Fruit fly (Drosophila melanogaster) whole organism, embryonic: ENCODE results near the gene CG14357.

Source experiments
- Asciz ChIP-seq: fragments of 200-800 bp; sonication (Bioruptor generic); optimal IDR thresholded peaks from 2 replicates; lab custom pipeline; 2017; ENCODE audit warnings: missing biosample characterization, mild to moderate bottlenecking, missing genetic modification characterization, missing genetic modification reagents
- B-H1 ChIP-seq: fragments of 200-800 bp; sonication (Bioruptor generic); IDR thresholded peaks from 3 replicates; pipeline ENCODE4 v1.3.6; 2022; ENCODE audit warnings: missing biosample characterization, missing genetic modification characterization
- C15 ChIP-seq: fragments of 200-800 bp; sonication (Bioruptor generic); IDR thresholded peaks from 3 replicates; pipeline ENCODE4 v1.3.6; 2022; ENCODE audit warnings: missing biosample characterization, missing genetic modification characterization
- CG10654 ChIP-seq: fragments of 200-800 bp; sonication (Bioruptor generic); optimal IDR thresholded peaks from 2 replicates; lab custom pipeline; 2016; ENCODE audit warnings: missing biosample characterization, missing genetic modification characterization
- CG11093 ChIP-seq: fragments of 200-800 bp; sonication (Bioruptor generic); IDR thresholded peaks from 3 replicates; pipeline ENCODE4 v1.3.6; 2022; ENCODE audit warnings: missing biosample characterization, missing genetic modification characterization
- CG11456 ChIP-seq: fragments of 200-800 bp; sonication (Bioruptor generic); IDR thresholded peaks from 3 replicates; pipeline ENCODE4 v1.3.6; 2022; ENCODE audit warnings: missing biosample characterization, missing genetic modification characterization
- CG12071 ChIP-seq: fragments of 200-800 bp; sonication (Bioruptor generic); optimal IDR thresholded peaks from 3 replicates; lab custom pipeline; 2018; ENCODE audit warnings: missing biosample characterization, mild to moderate bottlenecking, missing genetic modification characterization
- CG1233 ChIP-seq: fragments of 200-800 bp; sonication (Bioruptor generic); optimal IDR thresholded peaks from 4 replicates; lab custom pipeline; 2018; ENCODE audit warnings: missing biosample characterization, mild to moderate bottlenecking, missing genetic modification characterization
- CG12769 ChIP-seq: fragments of 200-800 bp; sonication (Bioruptor generic); optimal IDR thresholded peaks from 2 replicates; lab custom pipeline; 2019; ENCODE audit warnings: missing biosample characterization, mild to moderate bottlenecking, missing genetic modification characterization, moderate library complexity
- CG14441 ChIP-seq: fragments of 200-800 bp; sonication (Bioruptor generic); IDR thresholded peaks from 2 replicates; pipeline ENCODE4 v1.3.6; 2022; ENCODE audit warnings: missing biosample characterization, missing genetic modification characterization
- CG15011 ChIP-seq: fragments of 200-800 bp; sonication (Bioruptor generic); optimal IDR thresholded peaks from 3 replicates; lab custom pipeline; 2018; ENCODE audit warnings: missing biosample characterization, mild to moderate bottlenecking, missing genetic modification characterization
- CG15514 ChIP-seq: fragments of 200-800 bp; sonication (Bioruptor generic); optimal IDR thresholded peaks from 3 replicates; lab custom pipeline; 2017; ENCODE audit warnings: missing biosample characterization, missing genetic modification characterization, mild to moderate bottlenecking, moderate library complexity, missing genetic modification reagents
- CG17328 ChIP-seq: fragments of 200-800 bp; sonication (Bioruptor generic); IDR thresholded peaks from 2 replicates; pipeline ENCODE4 v1.3.6; 2022; ENCODE audit warnings: missing biosample characterization, missing genetic modification characterization
- CG17361 ChIP-seq: fragments of 200-800 bp; sonication (Bioruptor generic); IDR thresholded peaks from 3 replicates; pipeline ENCODE4 v1.3.6; 2022; ENCODE audit warnings: missing biosample characterization, missing genetic modification characterization
- CG18599 ChIP-seq: fragments of 200-800 bp; sonication (Bioruptor generic); optimal IDR thresholded peaks from 3 replicates; lab custom pipeline; 2017; ENCODE audit warnings: missing biosample characterization, missing genetic modification characterization, mild to moderate bottlenecking, moderate library complexity, missing genetic modification reagents
- CG18764 ChIP-seq: fragments of 200-800 bp; sonication (Bioruptor generic); optimal IDR thresholded peaks from 3 replicates; lab custom pipeline; 2016; ENCODE audit warnings: missing biosample characterization, missing genetic modification characterization
- CG4854 ChIP-seq: fragments of 200-800 bp; sonication (Bioruptor generic); optimal IDR thresholded peaks from 2 replicates; lab custom pipeline; 2016; ENCODE audit warnings: missing biosample characterization, missing genetic modification characterization, inconsistent platforms
- CG5953 ChIP-seq: fragments of 200-800 bp; sonication (Bioruptor generic); IDR thresholded peaks from 2 replicates; pipeline ENCODE4 v1.3.6; 2022; ENCODE audit warnings: missing biosample characterization, missing genetic modification characterization
- CG7839 ChIP-seq: fragments of 200-800 bp; sonication (Bioruptor generic); optimal IDR thresholded peaks from 3 replicates; lab custom pipeline; 2018; ENCODE audit warnings: missing biosample characterization, mild to moderate bottlenecking, missing genetic modification characterization, moderate library complexity
- CG9727 ChIP-seq: fragments of 200-800 bp; sonication (Bioruptor generic); optimal IDR thresholded peaks from 3 replicates; lab custom pipeline; 2017; ENCODE audit warnings: missing biosample characterization, mild to moderate bottlenecking, missing genetic modification characterization
- CG9876 ChIP-seq: fragments of 200-800 bp; sonication (Bioruptor generic); optimal IDR thresholded peaks from 2 replicates; lab custom pipeline; 2016; ENCODE audit warnings: missing biosample characterization, missing genetic modification characterization
- CG9932 ChIP-seq: fragments of 200-800 bp; sonication (Bioruptor generic); IDR thresholded peaks from 2 replicates; pipeline ENCODE4 v1.3.6; 2022; ENCODE audit warnings: missing biosample characterization, missing genetic modification characterization
- Chrac-16 ChIP-seq: fragments of 200-800 bp; sonication (Bioruptor generic); optimal IDR thresholded peaks from 3 replicates; lab custom pipeline; 2016; ENCODE audit warnings: missing biosample characterization, missing genetic modification characterization
- CrebB ChIP-seq: fragments of 200-800 bp; sonication (Bioruptor generic); optimal IDR thresholded peaks from 3 replicates; lab custom pipeline; 2018; ENCODE audit warnings: missing biosample characterization, mild to moderate bottlenecking, missing genetic modification characterization
- Drgx ChIP-seq: fragments of 200-800 bp; sonication (Bioruptor generic); IDR thresholded peaks from 2 replicates; pipeline ENCODE4 v1.3.6; 2022; ENCODE audit warnings: missing biosample characterization, missing genetic modification characterization
- E2f1 ChIP-seq: fragments of 200-800 bp; sonication (Bioruptor generic); IDR thresholded peaks from 2 replicates; pipeline ENCODE4 v1.3.6; 2022; ENCODE audit warnings: missing biosample characterization, missing genetic modification characterization
- GATAe ChIP-seq: fragments of 200-800 bp; sonication (Bioruptor generic); conservative IDR thresholded peaks from 2 replicates; pipeline ENCODE4 v1.3.6; 2022; ENCODE audit warnings: missing biosample characterization, missing genetic modification characterization
- Hr3 ChIP-seq: fragments of 200-800 bp; sonication (Bioruptor generic); optimal IDR thresholded peaks from 3 replicates; lab custom pipeline; 2016; ENCODE audit warnings: missing biosample characterization, missing genetic modification characterization
- MBD-R2 ChIP-seq: fragments of 200-800 bp; sonication (Bioruptor generic); IDR thresholded peaks from 2 replicates; pipeline ENCODE4 v1.3.6; 2022; ENCODE audit warnings: missing biosample characterization, missing genetic modification characterization
- Neu2 ChIP-seq: fragments of 200-800 bp; sonication (Bioruptor generic); optimal IDR thresholded peaks from 3 replicates; lab custom pipeline; 2016; ENCODE audit warnings: missing biosample characterization, missing genetic modification characterization, borderline replicate concordance
- Nf-YB ChIP-seq: fragments of 200-800 bp; sonication (Bioruptor generic); optimal IDR thresholded peaks from 3 replicates; lab custom pipeline; 2019; ENCODE audit warnings: missing biosample characterization, mild to moderate bottlenecking, missing genetic modification characterization, moderate library complexity
- Ptx1 ChIP-seq: fragments of 200-800 bp; sonication (Bioruptor generic); IDR thresholded peaks from 2 replicates; pipeline ENCODE4 v1.3.6; 2022; ENCODE audit warnings: missing biosample characterization, missing genetic modification characterization
- Ravus ChIP-seq: fragments of 200-800 bp; sonication (Bioruptor generic); IDR thresholded peaks from 2 replicates; pipeline ENCODE4 v1.3.6; 2022; ENCODE audit warnings: missing biosample characterization, missing genetic modification characterization
- Xbp1 ChIP-seq: fragments of 200-800 bp; sonication (Bioruptor generic); optimal IDR thresholded peaks from 3 replicates; lab custom pipeline; 2016; ENCODE audit warnings: missing biosample characterization, mild to moderate bottlenecking, missing genetic modification characterization
- ap ChIP-seq: fragments of 200-800 bp; sonication (Bioruptor generic); IDR thresholded peaks from 2 replicates; pipeline ENCODE4 v1.3.6; 2022; ENCODE audit warnings: missing biosample characterization, missing genetic modification characterization
- ato ChIP-seq: fragments of 200-800 bp; sonication (Bioruptor generic); IDR thresholded peaks from 2 replicates; pipeline ENCODE4 v1.3.6; 2022; ENCODE audit warnings: missing biosample characterization, missing genetic modification characterization; ENCODE audit not compliant: partially characterized antibody
- ci ChIP-seq: fragments of 200-800 bp; sonication (Bioruptor generic); IDR thresholded peaks from 3 replicates; pipeline ENCODE4 v1.3.6; 2022; ENCODE audit warnings: missing biosample characterization, missing genetic modification characterization
- cwo ChIP-seq: fragments of 200-800 bp; sonication (Bioruptor generic); optimal IDR thresholded peaks from 3 replicates; lab custom pipeline; 2017; ENCODE audit warnings: missing biosample characterization, missing genetic modification characterization, mild to moderate bottlenecking, moderate library complexity, missing genetic modification reagents
- dysf ChIP-seq: fragments of 200-800 bp; sonication (Bioruptor generic); IDR thresholded peaks from 3 replicates; pipeline ENCODE4 v1.3.6; 2022; ENCODE audit warnings: missing biosample characterization, missing genetic modification characterization
- exex ChIP-seq: fragments of 200-800 bp; sonication (Bioruptor generic); optimal IDR thresholded peaks from 4 replicates; lab custom pipeline; 2018; ENCODE audit warnings: missing biosample characterization, mild to moderate bottlenecking, missing genetic modification characterization, moderate library complexity
- gem ChIP-seq: fragments of 200-800 bp; sonication (Bioruptor generic); optimal IDR thresholded peaks from 2 replicates; lab custom pipeline; 2019; ENCODE audit warnings: missing biosample characterization, mild to moderate bottlenecking, missing genetic modification characterization, moderate library complexity
- ham ChIP-seq: fragments of 200-800 bp; sonication (Bioruptor generic); IDR thresholded peaks from 2 replicates; pipeline ENCODE4 v1.3.6; 2022; ENCODE audit warnings: missing biosample characterization, missing genetic modification characterization
- hth ChIP-seq: fragments of >200 bp; optimal IDR thresholded peaks from 2 replicates; lab custom pipeline; 2017; ENCODE audit warnings: inconsistent platforms
- nerfin-2 ChIP-seq: fragments of 200-800 bp; sonication (Bioruptor generic); IDR thresholded peaks from 2 replicates; pipeline ENCODE4 v1.3.6; 2022; ENCODE audit warnings: missing biosample characterization, missing genetic modification characterization; ENCODE audit not compliant: partially characterized antibody
- phol ChIP-seq: fragments of 200-800 bp; sonication (Bioruptor generic); optimal IDR thresholded peaks from 3 replicates; lab custom pipeline; 2018; ENCODE audit warnings: missing biosample characterization, mild to moderate bottlenecking, missing genetic modification characterization, moderate library complexity
- sens ChIP-seq: fragments of 200-800 bp; sonication (Bioruptor generic); peaks from one replicate; lab custom pipeline; 2016; ENCODE audit warnings: missing biosample characterization, missing genetic modification characterization
- sens-2 ChIP-seq: fragments of 200-800 bp; sonication (Bioruptor generic); IDR thresholded peaks from 2 replicates; pipeline ENCODE4 v1.3.6; 2022; ENCODE audit warnings: missing biosample characterization, missing genetic modification characterization
- seq ChIP-seq: fragments of 200-800 bp; sonication (Bioruptor generic); IDR thresholded peaks from 2 replicates; pipeline ENCODE4 v1.3.6; 2022; ENCODE audit warnings: missing biosample characterization, missing genetic modification characterization
- sob ChIP-seq: fragments of 200-800 bp; sonication (Bioruptor generic); IDR thresholded peaks from 2 replicates; pipeline ENCODE4 v1.3.6; 2022; ENCODE audit warnings: missing biosample characterization, missing genetic modification characterization
- tgo ChIP-seq: fragments of 200-800 bp; sonication (Bioruptor generic); IDR thresholded peaks from 3 replicates; pipeline ENCODE4 v1.3.6; 2022; ENCODE audit warnings: missing biosample characterization, missing genetic modification characterization
- zen ChIP-seq: fragments of 200-800 bp; sonication (Bioruptor generic); optimal IDR thresholded peaks from 3 replicates; lab custom pipeline; 2018; ENCODE audit warnings: missing biosample characterization, mild to moderate bottlenecking, missing genetic modification characterization, moderate library complexity

Gene CG14357

dm6 chr3R:14077026-14077425 is 34.9 kb downstream of the CG14357 start (continued):
- TF ChIP-seq zen (tag; lab: Kevin White, UChicago) (peak; percentile 24), MBD-R2 (0 out of 2 replicates have a peak, but pooled peaks have one; percentile 11), Drgx (GFP tag; lab: Robert Waterston, UW) (peak; percentile 69), CG12071 (GFP tag; lab: Kevin White, UChicago) (peak; percentile 21), CG14441 (GFP tag; lab: Robert Waterston, UW) (peak; percentile 68), CG9932 (GFP tag; lab: Robert Waterston, UW) (no peak), CG1233 (GFP tag; lab: Kevin White, UChicago) (peak; percentile 34), CG5953 (GFP tag; lab: Robert Waterston, UW) (peak; percentile 12; the same call in 1 of the 2 replicates), C15 (0 out of 3 replicates have a peak, but pooled peaks have one; percentile 4), CG9727 (peak; percentile 19), dysf (GFP tag; lab: Robert Waterston, UW) (peak; percentile 67), ap (GFP tag; lab: Robert Waterston, UW) (no peak), CG18764 (peak; percentile 19), GATAe (GFP tag; lab: Robert Waterston, UW) (no peak), tgo (peak; percentile 60; the same call in 1 of the 3 replicates), Xbp1 (GFP tag; lab: Kevin White, UChicago) (peak; percentile 32), Neu2 (GFP tag; lab: Kevin White, UChicago) (no peak), phol (tag; lab: Kevin White, UChicago) (peak; percentile 45), ato (GFP tag; lab: Robert Waterston, UW) (no peak), Nf-YB (GFP tag; lab: Kevin White, UChicago) (no peak), seq (GFP tag; lab: Robert Waterston, UW) (no peak), ci (GFP tag; lab: Robert Waterston, UW) (peak; percentile 72; the same call in 2 of the 3 replicates), ham (GFP tag; lab: Robert Waterston, UW) (0 out of 2 replicates have a peak, but pooled peaks have one; percentile 6), sens-2 (GFP tag; lab: Robert Waterston, UW) (no peak), CG15011 (peak; percentile 1), CG11093 (GFP tag; lab: Robert Waterston, UW) (0 out of 3 replicates have a peak, but pooled peaks have one; percentile 30), Ravus (GFP tag; lab: Robert Waterston, UW) (peak; percentile 22; the same call in 1 of the 2 replicates), CG10654 (peak; percentile 38), CG7839 (tag; lab: Kevin White, UChicago) (peak; percentile 49), gem (tag; lab: Kevin White, UChicago) (peak; percentile 51), CG17361 (GFP tag; lab: Robert Waterston, UW) (0 out of 3 replicates have a peak, but pooled peaks have one; percentile 15), Asciz (GFP tag; lab: Kevin White, UChicago) (peak; percentile 14), nerfin-2 (GFP tag; lab: Robert Waterston, UW) (no peak), CG9876 (GFP tag; lab: Kevin White, UChicago) (no peak), CG11456 (GFP tag; lab: Robert Waterston, UW) (peak; percentile 56; the same call in 1 of the 3 replicates), CrebB (tag; lab: Kevin White, UChicago) (no peak), sens (GFP tag; lab: Kevin White, UChicago) (peak; percentile 83), CG18599 (GFP tag; lab: Kevin White, UChicago) (peak; percentile 36), E2f1 (GFP tag; lab: Robert Waterston, UW) (peak; percentile 57; the same call in 1 of the 2 replicates), hth (lab: Kevin White, UChicago) (no peak), sob (GFP tag; lab: Robert Waterston, UW) (peak; percentile 38; the same call in 1 of the 2 replicates), CG17328 (peak; percentile 58), Hr3 (peak; percentile 33), CG15514 (peak; percentile 10), exex (tag; lab: Kevin White, UChicago) (no peak), B-H1 (peak; percentile 38; the same call in 1 of the 3 replicates), CG12769 (tag; lab: Kevin White, UChicago) (no peak), Chrac-16 (GFP tag; lab: Kevin White, UChicago) (peak; percentile 6), cwo (GFP tag; lab: Kevin White, UChicago) (peak; percentile 52), Ptx1 (peak; percentile 69), CG4854 (GFP tag; lab: Kevin White, UChicago) (peak; percentile 13)
